Worm (Caenorhabditis elegans) whole organism, dauer: ENCODE data around the gene T07E3.3.

Experiments used
- unc-62 ChIP-seq: sonication (generic microtip); optimal IDR thresholded peaks from 2 replicates; lab custom pipeline; 2017; ENCODE audit warnings: missing biosample characterization, missing genetic modification reagents, missing genetic modification characterization

The T07E3.3 gene

DNA sequence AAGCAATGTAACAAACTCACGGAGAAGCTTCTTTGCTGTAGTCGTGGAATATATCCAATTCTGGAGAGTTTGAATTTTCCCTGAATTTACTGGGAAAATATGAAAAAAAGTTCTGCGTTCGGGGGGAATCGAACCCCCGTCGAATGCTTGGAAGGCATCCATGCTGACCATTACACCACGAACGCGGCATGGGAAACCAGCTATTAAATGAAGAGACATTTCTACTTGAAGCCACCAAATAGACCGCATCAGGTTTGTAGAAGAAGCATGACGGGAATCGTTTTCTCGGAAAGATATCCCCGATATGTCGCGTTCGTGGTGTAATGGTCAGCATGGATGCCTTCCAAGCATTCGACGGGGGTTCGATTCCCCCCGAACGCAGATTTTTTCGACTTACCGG is 15.2 kb upstream of the T07E3.3 start:
- no peak for TF ChIP-seq unc-62 (GFP tag; lab: Kevin White, UChicago)

DNA sequence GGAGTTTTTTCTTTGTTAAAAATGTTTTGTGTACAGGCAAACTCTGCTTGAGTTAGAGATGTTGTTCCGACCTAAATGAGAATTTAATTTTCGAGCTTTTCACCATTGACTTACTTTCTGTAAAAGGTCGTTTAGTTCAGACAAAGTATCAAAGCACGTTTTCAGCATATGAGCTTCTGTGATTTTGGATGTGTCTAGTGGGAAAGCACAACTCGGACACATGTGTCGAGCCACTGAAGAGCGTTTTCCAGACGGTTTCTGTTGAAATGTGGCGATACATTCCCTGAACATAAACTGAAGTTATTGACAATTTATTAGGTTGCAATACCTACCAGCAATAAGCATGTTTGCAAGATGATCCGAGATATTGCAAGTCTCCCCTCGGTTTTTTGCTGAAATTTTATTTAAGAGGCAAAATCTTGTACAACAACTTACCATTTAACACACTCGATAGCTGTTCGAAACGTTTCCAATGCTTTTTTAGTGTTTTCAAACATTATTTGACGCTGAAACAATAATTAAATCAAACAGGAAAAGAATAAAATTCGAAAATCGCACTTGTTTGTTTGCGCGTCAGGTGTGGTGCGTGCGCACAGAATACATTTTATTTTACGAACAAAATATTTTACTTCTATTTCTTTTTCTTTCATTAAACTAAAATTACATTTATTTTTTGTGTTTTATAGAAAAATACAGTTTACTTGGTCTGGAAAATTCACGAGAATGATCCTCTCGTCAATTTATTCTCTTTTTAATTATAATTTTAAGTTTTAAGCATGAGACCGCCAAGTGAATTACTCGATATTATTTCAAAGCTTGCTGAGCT is 14.5 kb upstream of the T07E3.3 start, which contains the start of the genes brd-1 and K04C2.2:
Gene brd-1 (minus strand): TSS at position 506 of the 826 bp plus-strand sequence.
Gene K04C2.2 (plus strand): TSS at position 776 of the 826 bp plus-strand sequence.
- TF ChIP-seq unc-62 (GFP tag; lab: Kevin White, UChicago): no peak

DNA sequence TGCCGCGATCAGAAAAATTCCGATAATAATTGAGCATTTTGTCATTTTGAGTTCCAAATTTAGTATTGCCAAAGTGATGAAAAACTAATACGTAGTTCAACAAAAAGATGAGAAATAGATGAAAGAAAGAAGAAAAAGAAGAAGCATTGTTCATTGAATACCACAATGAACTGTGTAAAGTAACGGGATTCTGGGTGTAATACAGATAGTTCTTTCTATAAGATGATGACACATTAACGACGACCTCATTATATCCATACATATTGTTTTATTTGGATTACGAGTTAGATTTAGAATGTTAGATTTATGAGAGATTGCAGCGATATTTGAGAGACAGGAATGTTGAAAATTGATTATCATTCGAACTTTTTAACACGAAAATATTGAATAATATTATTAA is 12.1 kb upstream of the T07E3.3 start, which contains the start of gene K04C2.5:
Gene K04C2.5 (minus strand): TSS at position 101 of the 400 bp plus-strand sequence.
- TF ChIP-seq unc-62 (GFP tag; lab: Kevin White, UChicago): no peak

DNA sequence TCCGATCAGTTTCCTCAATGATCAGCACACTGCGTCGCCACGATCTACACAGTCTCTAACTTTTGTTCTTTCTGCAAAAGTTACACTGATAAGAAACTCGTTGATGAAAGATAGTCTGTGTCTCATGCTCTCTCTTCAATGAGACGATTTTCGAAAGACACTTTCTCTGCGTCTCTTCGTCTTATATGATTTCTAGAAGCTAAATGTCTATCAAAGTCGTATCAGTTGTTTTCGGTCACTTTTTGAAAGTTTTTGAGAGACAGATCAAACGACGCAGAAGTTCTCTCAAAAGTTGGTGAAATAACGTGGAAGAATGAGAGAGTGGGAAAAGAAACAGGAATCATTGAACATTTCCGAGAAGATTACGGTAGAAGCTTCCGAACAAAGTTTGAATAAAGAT is 8.5 kb upstream of the T07E3.3 start:
- TF ChIP-seq unc-62 (GFP tag; lab: Kevin White, UChicago): no peak

DNA sequence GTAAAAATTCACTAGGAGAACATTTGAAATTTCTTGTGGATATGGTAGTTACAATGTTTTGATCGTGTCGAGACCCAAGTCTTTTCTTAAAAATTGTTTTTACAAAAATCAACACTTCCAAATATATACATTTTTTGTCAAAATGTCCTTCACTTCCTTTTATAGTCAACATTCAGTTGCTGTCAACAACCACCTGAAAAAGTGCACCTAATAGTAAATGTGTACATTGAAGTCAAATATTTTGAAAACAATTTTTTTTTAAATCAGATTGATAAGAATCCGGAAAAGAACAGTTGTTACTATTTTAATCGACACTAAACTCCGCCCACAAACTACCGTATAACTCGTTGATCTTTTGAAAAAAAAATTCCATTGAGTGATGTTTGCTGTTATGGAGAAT is 8.0 kb upstream of the T07E3.3 start:
- no peak for TF ChIP-seq unc-62 (GFP tag; lab: Kevin White, UChicago)

DNA sequence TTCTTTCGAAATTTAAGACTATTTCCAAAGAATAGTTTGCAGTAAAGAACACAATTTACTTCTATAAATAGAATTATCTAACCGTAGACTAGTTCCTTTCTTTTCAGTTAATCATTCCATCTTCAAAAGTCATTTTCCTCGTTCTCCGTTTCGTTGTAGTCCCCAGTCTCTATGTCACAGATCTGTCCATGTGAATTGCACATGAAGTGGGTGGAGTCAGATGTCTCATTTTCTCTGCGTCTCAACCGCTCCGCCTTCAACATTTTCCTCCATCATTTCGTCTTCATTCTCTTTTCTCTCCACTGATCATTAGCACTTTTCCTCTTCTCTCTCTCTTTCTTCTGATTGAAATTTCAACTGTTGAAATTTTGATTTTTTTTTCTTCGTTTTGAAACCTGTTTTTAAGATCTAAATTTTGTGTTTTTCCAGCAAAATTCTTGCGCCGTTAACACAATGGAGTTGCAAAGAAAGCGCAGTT is 6.1 kb upstream of the T07E3.3 start, which contains the start of gene T07E3.4:
Gene T07E3.4 (plus strand): TSS at position 428 of the 478 bp plus-strand sequence.
- no peak for TF ChIP-seq unc-62 (GFP tag; lab: Kevin White, UChicago)

DNA sequence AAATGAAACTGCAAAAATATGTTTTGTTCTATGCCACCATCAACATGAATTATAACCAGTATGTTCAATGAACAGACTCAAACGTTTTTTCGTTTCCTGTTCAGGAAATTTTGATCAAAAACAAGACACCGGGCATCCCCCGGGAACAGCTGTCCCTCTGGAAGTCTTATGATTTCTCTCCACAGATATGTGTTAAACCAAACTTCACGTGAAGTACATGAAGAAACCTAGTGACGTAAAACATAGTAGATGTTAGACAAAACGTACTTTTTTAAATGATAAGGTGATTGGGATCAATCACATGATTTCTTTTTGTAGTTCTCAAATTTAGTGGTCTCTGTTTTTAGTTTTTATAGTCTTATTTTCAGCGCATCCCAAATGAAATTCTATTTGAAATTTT is 5.2 kb upstream of the T07E3.3 start:
- no peak for TF ChIP-seq unc-62 (GFP tag; lab: Kevin White, UChicago)

DNA sequence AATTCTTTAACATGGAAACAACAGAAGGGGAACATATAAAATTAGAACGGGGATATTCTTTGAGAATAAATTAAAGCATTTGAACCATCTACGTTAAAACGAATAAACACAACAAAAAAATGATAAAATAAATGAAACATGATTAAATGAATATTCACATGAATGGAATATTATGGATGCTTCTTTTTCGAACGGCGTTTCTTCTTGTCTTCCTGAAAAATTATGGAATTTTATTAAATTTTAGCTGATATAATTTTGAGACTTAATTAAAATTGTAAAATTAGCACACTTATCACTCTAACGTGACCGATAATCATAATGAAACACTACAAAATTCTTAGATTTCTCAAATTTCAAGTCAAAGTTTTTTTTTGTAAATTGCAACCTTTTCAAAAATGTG is 3.1 kb upstream of the T07E3.3 start:
- no peak for TF ChIP-seq unc-62 (GFP tag; lab: Kevin White, UChicago)

DNA sequence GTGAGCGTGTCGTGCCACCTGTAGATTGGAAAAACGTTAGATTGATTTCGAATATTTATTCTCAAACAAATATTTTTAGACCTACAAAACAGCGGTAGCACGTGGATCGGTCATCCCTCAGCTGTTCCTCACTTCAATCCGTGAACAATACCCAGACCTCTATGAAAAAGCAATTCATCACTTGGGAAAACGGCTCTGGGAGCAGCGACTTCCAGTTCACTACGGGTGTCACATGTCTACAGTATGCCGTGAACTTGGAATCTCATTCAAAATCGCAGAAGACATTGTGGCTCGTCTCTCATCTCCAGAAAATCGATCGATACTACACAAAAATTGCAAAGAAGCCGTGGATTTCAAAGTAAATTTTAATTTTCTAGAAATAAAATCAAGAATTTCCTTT is 791 bp downstream of the T07E3.3 start:
- TF ChIP-seq unc-62 (GFP tag; lab: Kevin White, UChicago): no peak

DNA sequence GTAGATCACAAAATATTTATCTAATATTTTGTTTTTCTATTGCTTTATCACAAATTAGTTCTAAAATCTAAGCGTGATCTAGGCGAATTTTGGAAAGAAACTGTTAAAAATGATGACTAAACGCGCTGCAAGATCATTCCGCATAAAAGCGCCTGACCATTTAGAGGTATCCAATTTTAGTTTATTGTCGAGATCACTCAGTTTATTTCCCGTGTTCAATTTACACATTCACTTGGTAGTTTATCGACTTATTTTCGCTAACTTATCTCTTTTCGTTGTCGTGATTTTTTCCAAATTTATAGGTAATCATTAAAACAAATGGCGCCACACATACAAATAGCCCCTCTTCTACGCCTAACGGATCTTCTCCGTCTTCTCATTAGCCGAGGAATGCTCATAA is 2.7 kb downstream of the T07E3.3 start, which contains the start of gene T07E3.2:
Gene T07E3.2 (plus strand): TSS at position 301 of the 400 bp plus-strand sequence.
- no peak for TF ChIP-seq unc-62 (GFP tag; lab: Kevin White, UChicago)

DNA sequence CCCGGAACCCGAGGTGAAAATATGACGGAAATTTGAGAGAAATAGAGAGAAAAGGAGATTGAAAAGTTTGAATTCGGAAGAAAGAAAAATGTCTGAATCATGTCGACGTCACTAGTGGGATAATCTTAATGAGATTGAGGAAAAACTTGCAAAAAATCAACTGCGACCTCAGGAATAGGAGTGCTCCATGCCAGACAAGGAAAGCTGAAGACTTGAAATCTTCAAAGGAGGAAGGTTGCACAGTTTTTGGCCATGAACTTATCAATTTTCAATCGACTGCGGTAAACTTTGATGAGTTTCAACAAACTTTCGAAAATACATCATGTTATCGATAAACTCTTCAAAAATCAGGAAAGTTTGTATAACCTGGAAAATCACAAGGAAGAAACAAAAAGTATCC is 8.7 kb downstream of the T07E3.3 start, which contains the start of gene pdf-1:
Gene pdf-1 (minus strand): TSS at position 101 of the 400 bp plus-strand sequence.
- TF ChIP-seq unc-62 (GFP tag; lab: Kevin White, UChicago): no peak

DNA sequence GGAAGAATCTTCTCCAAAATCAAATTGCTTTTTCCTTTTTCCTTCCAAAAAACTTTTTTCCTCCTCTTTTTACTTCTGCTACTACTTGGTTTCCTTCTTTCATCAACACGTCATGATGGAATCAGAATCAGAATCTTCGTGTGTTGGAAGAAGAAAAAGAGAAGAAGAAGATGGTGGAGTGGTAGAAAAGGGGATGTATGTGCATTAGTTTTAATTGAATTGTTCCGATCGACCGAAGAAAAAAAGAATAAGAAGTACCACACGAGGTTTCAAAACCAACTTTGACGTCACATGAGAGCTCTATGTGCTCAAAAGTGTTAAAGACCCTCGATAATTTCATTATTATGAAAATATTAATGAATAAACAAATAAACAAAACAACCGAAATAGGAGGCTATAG is 11.2 kb downstream of the T07E3.3 start:
- no peak for TF ChIP-seq unc-62 (GFP tag; lab: Kevin White, UChicago)

DNA sequence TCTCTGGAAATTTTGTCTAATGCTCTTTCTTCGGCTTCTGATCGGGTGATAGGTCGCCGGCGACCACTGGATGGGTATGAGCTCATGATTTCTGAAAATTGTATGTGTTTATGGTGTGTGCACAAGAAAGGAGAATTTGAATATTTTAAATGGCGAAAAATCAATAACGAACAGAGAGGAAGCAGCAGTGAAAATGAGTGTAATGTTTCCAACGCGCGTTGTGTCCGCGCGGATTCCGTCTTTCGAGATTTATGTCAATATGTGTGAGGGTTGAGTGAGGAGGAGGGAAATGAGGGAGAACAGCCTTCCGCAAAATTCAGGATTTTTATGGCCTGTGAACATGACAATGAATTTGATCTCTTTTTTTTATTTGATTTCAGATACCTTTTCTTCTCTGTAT is 25.0 kb downstream of the T07E3.3 start, which contains the start of gene flap-1:
Gene flap-1 (minus strand): TSS at position 101 of the 400 bp plus-strand sequence.
- TF ChIP-seq unc-62 (GFP tag; lab: Kevin White, UChicago): no peak

DNA sequence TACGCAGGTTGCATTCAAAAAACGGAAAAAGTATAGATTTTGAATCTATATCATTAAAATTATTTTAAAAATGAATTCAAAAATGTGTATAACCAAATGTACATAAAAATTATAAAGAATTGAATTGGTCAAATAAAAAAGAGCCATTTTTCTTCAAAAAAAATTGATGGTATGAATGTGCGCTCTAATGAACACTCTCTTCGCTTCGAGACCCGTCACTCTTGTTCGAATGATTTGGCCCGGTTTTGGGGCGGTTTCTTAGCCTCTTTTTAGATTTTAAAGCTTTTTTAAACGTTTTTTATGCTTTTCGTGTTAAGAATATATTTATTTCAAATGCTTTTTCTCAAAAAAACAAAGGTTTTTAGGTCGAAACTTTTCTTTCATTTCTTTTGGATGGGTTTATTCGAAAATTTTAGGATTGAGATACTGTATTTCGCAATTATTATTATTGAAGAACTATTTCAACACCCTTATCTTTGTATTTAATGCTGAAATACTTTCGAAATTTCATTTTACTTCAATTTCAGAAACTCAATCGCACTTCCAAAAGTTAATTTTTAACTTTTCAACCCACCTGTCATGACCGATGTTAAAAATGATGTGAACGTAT is 26.0 kb downstream of the T07E3.3 start, which contains the start of gene inf-1:
Gene inf-1 (plus strand): TSS at position 577 of the 610 bp plus-strand sequence.
- TF ChIP-seq unc-62 (GFP tag; lab: Kevin White, UChicago): no peak

DNA sequence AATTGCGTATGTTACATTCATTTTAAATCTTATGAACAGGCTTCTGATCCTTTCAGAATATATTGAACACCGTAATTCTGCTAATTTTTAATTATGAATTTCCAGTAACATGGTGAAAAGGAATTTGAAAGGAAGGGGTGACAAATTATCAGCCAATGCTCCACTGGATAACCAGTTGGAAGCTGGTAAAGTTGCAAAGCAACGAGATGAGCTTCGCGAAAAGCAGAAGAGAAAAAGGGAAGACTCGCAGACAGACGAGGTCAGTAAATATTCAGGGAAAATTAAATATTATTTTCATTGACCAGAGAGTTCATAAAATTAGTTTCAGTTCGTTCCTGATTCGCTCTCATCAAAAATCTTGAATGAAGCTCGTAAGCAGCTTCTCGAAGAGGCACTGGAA is 28.2 kb downstream of the T07E3.3 start, which contains the start of gene byn-1:
Gene byn-1 (plus strand): TSS at position 106 of the 400 bp plus-strand sequence.
- no peak for TF ChIP-seq unc-62 (GFP tag; lab: Kevin White, UChicago)
